Fruit fly (Drosophila melanogaster): ENCODE data around the gene CG31886.

The CG31886 gene

DNA sequence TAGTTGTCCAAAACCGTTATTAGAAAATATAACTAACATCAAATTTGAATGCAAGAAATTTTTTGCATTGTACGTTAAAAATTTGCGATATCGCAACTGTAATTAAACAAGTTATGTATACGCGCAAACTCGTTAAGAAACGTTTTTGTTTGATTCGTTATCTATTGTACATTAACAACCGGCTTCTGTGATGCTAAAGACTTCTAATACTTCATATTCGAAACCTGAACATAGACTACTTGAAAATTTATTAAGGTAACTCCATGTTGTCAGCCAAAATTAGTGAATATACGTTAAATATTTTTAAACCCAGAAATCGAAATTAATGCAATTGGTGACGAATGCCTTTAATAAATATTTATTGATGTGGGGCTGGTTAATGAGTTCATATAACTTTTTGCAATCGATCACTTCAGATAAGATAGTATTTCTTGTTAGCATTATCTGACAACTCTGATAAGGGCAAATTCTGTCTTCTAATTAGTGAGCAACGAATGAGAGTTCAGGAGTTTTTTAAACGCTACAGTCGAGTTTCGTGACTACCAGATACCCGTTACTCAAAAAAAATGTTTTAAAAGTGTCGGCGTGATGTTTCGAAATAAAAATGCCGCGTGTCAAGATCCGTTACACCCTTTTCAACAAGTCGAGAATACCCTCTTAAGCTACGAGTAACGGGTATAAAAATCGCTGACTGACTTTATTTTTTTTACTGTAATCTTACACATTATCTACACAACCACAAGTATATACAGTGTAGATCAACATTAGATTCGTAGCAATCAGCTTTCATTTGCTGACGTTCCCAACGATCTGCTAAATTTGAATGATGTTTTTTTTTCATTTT lies 6.4 kb downstream of the CG31886 start (continued):
- peak; percentile 35 for TF ChIP-seq Sox15 (GFP tag; optimal IDR thresholded peaks at IDR 0.05)
- peak; percentile 37 for TF ChIP-seq CG34406 (GFP tag; optimal IDR thresholded peaks at IDR 0.05)
- peak; percentile 15 for TF ChIP-seq spab (GFP tag; optimal IDR thresholded peaks at IDR 0.05)
- peak; percentile 42 for TF ChIP-seq svp (GFP tag)
- TF ChIP-seq CG10631 (GFP tag; optimal IDR thresholded peaks at IDR 0.05) = peak; percentile 71
- TF ChIP-seq Eip78C (GFP tag) = peak; percentile 83
- TF ChIP-seq CG6854 (GFP tag; optimal IDR thresholded peaks at IDR 0.05) = no peak
- TF ChIP-seq Met (GFP tag; optimal IDR thresholded peaks at IDR 0.05) = peak; percentile 65
- peak; percentile 55 for TF ChIP-seq Smox (GFP tag; optimal IDR thresholded peaks at IDR 0.05)
- no peak for TF ChIP-seq ss (GFP tag; optimal IDR thresholded peaks at IDR 0.05)

- TF ChIP-seq dsx (GFP tag; optimal IDR thresholded peaks at IDR 0.05; ENCODE audit: poor library complexity, severe bottlenecking) (peak; percentile 99), esn (GFP tag; optimal IDR thresholded peaks at IDR 0.05) (peak; percentile 96), dac (GFP tag; optimal IDR thresholded peaks at IDR 0.05) (peak; percentile 81), spab (GFP tag; optimal IDR thresholded peaks at IDR 0.05) (peak; percentile 98), CG16779 (tag; optimal IDR thresholded peaks at IDR 0.05) (peak; percentile 96), CG8632 (GFP tag; optimal IDR thresholded peaks at IDR 0.05) (peak; percentile 98), eg (GFP tag; IDR thresholded peaks at IDR 0.05) (peak; percentile 97), CG6854 (GFP tag; optimal IDR thresholded peaks at IDR 0.05) (peak; percentile 94), CG8319 (GFP tag; optimal IDR thresholded peaks at IDR 0.05) (peak; percentile 87), CG34406 (GFP tag; optimal IDR thresholded peaks at IDR 0.05) (peak; percentile 98), Smox (GFP tag; optimal IDR thresholded peaks at IDR 0.05) (peak; percentile 86), CG3032 (tag; optimal IDR thresholded peaks at IDR 0.05) (peak; percentile 100), fkh (GFP tag; optimal IDR thresholded peaks at IDR 0.05) (peak; percentile 75), CG11294 (GFP tag; IDR thresholded peaks at IDR 0.05) (peak; percentile 96), CG10669 (GFP tag; optimal IDR thresholded peaks at IDR 0.05) (peak; percentile 97), acj6 (GFP tag; optimal IDR thresholded peaks at IDR 0.05) (peak; percentile 96), Lpt (GFP tag; optimal IDR thresholded peaks at IDR 0.05) (peak; percentile 95), ss (GFP tag; optimal IDR thresholded peaks at IDR 0.05) (peak; percentile 98 to 99), Hr38 (GFP tag; optimal IDR thresholded peaks at IDR 0.05) (no peak), CG3919 (GFP tag; optimal IDR thresholded peaks at IDR 0.05) (peak; percentile 97), fd85E (GFP tag; optimal IDR thresholded peaks at IDR 0.05) (peak; percentile 77), CG31627 (GFP tag; optimal IDR thresholded peaks at IDR 0.05) (peak; percentile 80), Hr4 (GFP tag; optimal IDR thresholded peaks at IDR 0.05) (peak; percentile 75), CG11762 (GFP tag; optimal IDR thresholded peaks at IDR 0.05; ENCODE audit: insufficient read depth) (peak; percentile 96), Blimp-1 (GFP tag; optimal IDR thresholded peaks at IDR 0.05) (peak; percentile 95), CG6163 (GFP tag; IDR thresholded peaks at IDR 0.05) (peak; percentile 97), CG4318 (GFP tag; optimal IDR thresholded peaks at IDR 0.05) (peak; percentile 90), achi (GFP tag; optimal IDR thresholded peaks at IDR 0.05) (peak; percentile 97), salr (GFP tag; optimal IDR thresholded peaks at IDR 0.05) (peak; percentile 77 to 98), CG6792 (GFP tag; optimal IDR thresholded peaks at IDR 0.05) (peak; percentile 96), Eip93F (GFP tag; optimal IDR thresholded peaks at IDR 0.05) (peak; percentile 73), CG8119 (GFP tag; IDR thresholded peaks at IDR 0.05) (peak; percentile 99), vri (GFP tag; optimal IDR thresholded peaks at IDR 0.05) (peak; percentile 80), CG6276 (GFP tag; optimal IDR thresholded peaks at IDR 0.05) (peak; percentile 96), Eip78C (GFP tag) (peak; percentile 98), CG1621 (tag; optimal IDR thresholded peaks at IDR 0.05) (peak; percentile 90), svp (GFP tag) (peak; percentile 96), fd59A (GFP tag; optimal IDR thresholded peaks at IDR 0.05) (peak; percentile 94), pdm3 (GFP tag; optimal IDR thresholded peaks at IDR 0.05) (peak; percentile 83), cyc (GFP tag; optimal IDR thresholded peaks at IDR 0.05) (peak; percentile 89), CG9139 (GFP tag; optimal IDR thresholded peaks at IDR 0.05) (peak; percentile 97), Ets96B (tag; optimal IDR thresholded peaks at IDR 0.05) (peak; percentile 99)
Observed at dm6 chr2L:8951184-8951934, 7.5 kb downstream of the CG31886 start, which contains the start of gene C1GalTA. TSS of gene C1GalTA (minus strand) at chr2L:8951216.

All from whole organism, prepupa.